Fruit fly (Drosophila melanogaster) whole organism, pupa: ENCODE measurements around the gene Sec3.

ENCODE experiments used
- CG10348 ChIP-seq: fragments of 200-800 bp; sonication (Bioruptor generic); IDR thresholded peaks from 2 replicates; pipeline ENCODE4 v1.3.6; 2022; ENCODE audit warnings: missing biosample characterization, missing genetic modification characterization
- CG12605 ChIP-seq: fragments of 200-800 bp; sonication (Bioruptor generic); IDR thresholded peaks from 2 replicates; pipeline ENCODE4 v1.3.6; 2022; ENCODE audit warnings: missing biosample characterization, missing genetic modification characterization
- CG13204 ChIP-seq: fragments of 200-800 bp; sonication (Bioruptor generic); optimal IDR thresholded peaks from 2 replicates; lab custom pipeline; 2018; ENCODE audit warnings: missing biosample characterization, mild to moderate bottlenecking, missing genetic modification characterization, moderate library complexity
- CG14655 ChIP-seq: fragments of 200-800 bp; sonication (Bioruptor generic); optimal IDR thresholded peaks from 3 replicates; lab custom pipeline; 2017; ENCODE audit warnings: mild to moderate bottlenecking, missing biosample characterization, missing genetic modification reagents, missing genetic modification characterization
- CG15710 ChIP-seq: fragments of 200-800 bp; sonication (Bioruptor generic); optimal IDR thresholded peaks from 2 replicates; lab custom pipeline; 2018; ENCODE audit warnings: missing biosample characterization, mild to moderate bottlenecking, missing genetic modification characterization, moderate library complexity
- CG17806 ChIP-seq: fragments of 200-800 bp; sonication (Bioruptor generic); optimal IDR thresholded peaks from 2 replicates; lab custom pipeline; 2018; ENCODE audit warnings: missing biosample characterization, mild to moderate bottlenecking, missing genetic modification characterization, moderate library complexity
- CG32121 ChIP-seq: fragments of 200-800 bp; sonication (Bioruptor generic); IDR thresholded peaks from 2 replicates; pipeline ENCODE4 v1.3.6; 2022; ENCODE audit warnings: missing biosample characterization, missing genetic modification characterization
- CG34367 ChIP-seq: fragments of 200-800 bp; sonication (Bioruptor generic); optimal IDR thresholded peaks from 2 replicates; lab custom pipeline; 2018; ENCODE audit warnings: missing biosample characterization, mild to moderate bottlenecking, missing genetic modification characterization
- CG4496 ChIP-seq: fragments of 200-800 bp; sonication (Bioruptor generic); IDR thresholded peaks from 3 replicates; pipeline ENCODE4 v1.3.6; 2022; ENCODE audit warnings: missing biosample characterization, missing genetic modification characterization
- CG8159 ChIP-seq: fragments of 200-800 bp; sonication (Bioruptor generic); optimal IDR thresholded peaks from 3 replicates; lab custom pipeline; 2018; ENCODE audit warnings: missing biosample characterization, mild to moderate bottlenecking, missing genetic modification characterization, moderate library complexity
- CG8301 ChIP-seq: fragments of 200-800 bp; sonication (Bioruptor generic); optimal IDR thresholded peaks from 2 replicates; lab custom pipeline; 2018; ENCODE audit warnings: missing biosample characterization, mild to moderate bottlenecking, missing genetic modification characterization
- CG9948 ChIP-seq: fragments of 200-800 bp; sonication (Bioruptor generic); optimal IDR thresholded peaks from 2 replicates; lab custom pipeline; 2018; ENCODE audit warnings: missing biosample characterization, mild to moderate bottlenecking, missing genetic modification characterization, moderate library complexity
- D1 ChIP-seq: fragments of 200-800 bp; sonication (Bioruptor generic); optimal IDR thresholded peaks from 2 replicates; lab custom pipeline; 2018; ENCODE audit warnings: missing biosample characterization, mild to moderate bottlenecking, missing genetic modification characterization, moderate library complexity
- EcR ChIP-seq: fragments of 200-800 bp; sonication (Bioruptor generic); optimal IDR thresholded peaks from 3 replicates; lab custom pipeline; 2019; ENCODE audit warnings: missing biosample characterization, missing genetic modification characterization, mild to moderate bottlenecking, moderate library complexity, missing genetic modification reagents
- Ets98B ChIP-seq: fragments of 200-800 bp; sonication (Bioruptor generic); IDR thresholded peaks from 2 replicates; pipeline ENCODE4 v1.3.6; 2022; ENCODE audit warnings: missing biosample characterization, missing genetic modification characterization
- Pif1A ChIP-seq: fragments of 200-800 bp; sonication (Bioruptor generic); optimal IDR thresholded peaks from 3 replicates; lab custom pipeline; 2016; ENCODE audit warnings: missing biosample characterization, missing genetic modification characterization
- Pif1B ChIP-seq: fragments of 200-800 bp; sonication (Bioruptor generic); optimal IDR thresholded peaks from 3 replicates; lab custom pipeline; 2016; ENCODE audit warnings: missing biosample characterization, missing genetic modification characterization
- Snoo ChIP-seq: fragments of 200-800 bp; sonication (Bioruptor generic); optimal IDR thresholded peaks from 3 replicates; lab custom pipeline; 2017; ENCODE audit warnings: missing biosample characterization, mild to moderate bottlenecking, missing genetic modification characterization, inconsistent platforms
- fd96Ca ChIP-seq: fragments of 200-800 bp; sonication (Bioruptor generic); IDR thresholded peaks from 3 replicates; pipeline ENCODE4 v1.3.6; 2022; ENCODE audit warnings: missing biosample characterization, missing genetic modification characterization
- gl ChIP-seq: fragments of 200-800 bp; sonication (Bioruptor generic); optimal IDR thresholded peaks from 2 replicates; lab custom pipeline; 2018; ENCODE audit warnings: missing biosample characterization, mild to moderate bottlenecking, missing genetic modification characterization
- rn ChIP-seq: fragments of 200-800 bp; sonication (Bioruptor generic); IDR thresholded peaks from 2 replicates; pipeline ENCODE4 v1.3.6; 2022; ENCODE audit warnings: missing biosample characterization, missing genetic modification characterization

Sec3 gene

DNA sequence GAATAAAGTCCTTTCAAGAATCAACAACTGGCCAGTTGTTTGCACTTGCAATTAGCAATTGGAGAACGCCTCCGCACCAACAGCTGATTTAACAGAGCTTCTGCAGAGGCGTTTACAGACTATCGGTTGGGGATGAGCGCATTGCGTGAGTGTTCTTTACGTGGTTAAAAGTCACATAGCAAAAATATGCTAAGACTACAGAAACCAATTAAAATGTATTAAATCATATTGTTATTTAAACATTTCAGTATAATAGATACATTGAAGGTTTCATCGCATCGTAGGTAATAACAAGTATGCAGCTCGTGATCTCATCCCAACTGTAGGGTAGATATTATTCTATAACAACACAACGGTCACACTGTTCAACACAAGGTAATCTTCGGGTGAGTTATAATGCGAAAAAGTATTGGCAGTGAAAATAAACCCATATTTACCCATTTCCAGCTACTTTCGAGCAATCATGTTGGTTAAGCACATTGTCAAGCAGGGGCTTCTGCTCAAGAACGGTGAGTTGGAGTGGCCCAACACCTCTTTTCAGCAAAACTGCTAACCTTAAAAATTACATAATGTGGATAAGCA, at the start of gene Sec3, which contains the start of gene COX7B:
Gene Sec3 (minus strand): TSS at position 86 of the 582 bp plus-strand sequence.
Gene COX7B (plus strand): TSS at position 346 of the 582 bp plus-strand sequence.
- TF ChIP-seq CG9948 (tag; lab: Kevin White, UChicago) = peak; percentile 32
- peak; percentile 19 for TF ChIP-seq CG8301 (tag; lab: Kevin White, UChicago)
- peak; percentile 17 for TF ChIP-seq CG14655 (GFP tag; lab: Kevin White, UChicago)
- TF ChIP-seq CG17806 (tag; lab: Kevin White, UChicago) = peak; percentile 45
- no peak for TF ChIP-seq CG13204 (GFP tag; lab: Kevin White, UChicago)
- 0 out of 2 replicates have a peak, but pooled peaks have one; percentile 9 for TF ChIP-seq CG12605 (GFP tag; lab: Robert Waterston, UW)
- peak; percentile 42 for TF ChIP-seq Pif1A
- TF ChIP-seq fd96Ca (GFP tag; lab: Robert Waterston, UW) = 0 out of 3 replicates have a peak, but pooled peaks have one; percentile 8
- TF ChIP-seq gl (tag; lab: Kevin White, UChicago) = no peak
- TF ChIP-seq CG34367 = peak; percentile 40
- TF ChIP-seq CG8159 (tag; lab: Kevin White, UChicago) = peak; percentile 64
- no peak for TF ChIP-seq Ets98B (GFP tag; lab: Robert Waterston, UW)
- 0 out of 3 replicates have a peak, but pooled peaks have one; percentile 45 for TF ChIP-seq CG4496
- peak; percentile 21 for TF ChIP-seq Pif1B
- peak; percentile 58 for TF ChIP-seq CG15710 (tag; lab: Kevin White, UChicago)
- peak; percentile 43; the same call in 1 of the 2 replicates for TF ChIP-seq CG32121 (GFP tag; lab: Robert Waterston, UW)
- no peak for TF ChIP-seq D1
- TF ChIP-seq Snoo (tag; lab: Kevin White, UChicago) = peak; percentile 43
- no peak for TF ChIP-seq rn
- no peak for TF ChIP-seq CG10348
- peak; percentile 8 for TF ChIP-seq EcR

DNA sequence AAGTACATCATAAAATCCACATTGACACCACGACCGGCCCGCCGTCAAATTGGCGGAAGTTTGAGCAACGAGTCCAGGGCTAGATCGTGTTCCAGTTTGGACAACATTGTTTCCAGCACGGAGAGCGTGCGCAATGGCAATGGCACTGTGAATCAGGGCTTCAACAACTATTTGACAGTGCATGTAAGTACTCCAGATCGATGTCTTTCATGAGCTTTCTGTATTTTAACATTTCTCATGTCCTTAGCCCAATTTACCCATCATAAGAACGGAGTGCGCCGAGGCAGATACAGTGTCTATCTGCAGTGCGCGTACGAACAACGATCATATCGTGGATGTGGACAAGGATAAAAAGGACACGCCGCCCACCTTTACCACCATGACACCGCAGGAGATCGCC, 48.9 kb upstream of the Sec3 start:
- TF ChIP-seq CG13204 (GFP tag; lab: Kevin White, UChicago) = no peak
- no peak for TF ChIP-seq CG14655 (GFP tag; lab: Kevin White, UChicago)
- TF ChIP-seq CG8301 (tag; lab: Kevin White, UChicago) = no peak
- TF ChIP-seq CG15710 (tag; lab: Kevin White, UChicago) = no peak
- TF ChIP-seq CG8159 (tag; lab: Kevin White, UChicago) = no peak

DNA sequence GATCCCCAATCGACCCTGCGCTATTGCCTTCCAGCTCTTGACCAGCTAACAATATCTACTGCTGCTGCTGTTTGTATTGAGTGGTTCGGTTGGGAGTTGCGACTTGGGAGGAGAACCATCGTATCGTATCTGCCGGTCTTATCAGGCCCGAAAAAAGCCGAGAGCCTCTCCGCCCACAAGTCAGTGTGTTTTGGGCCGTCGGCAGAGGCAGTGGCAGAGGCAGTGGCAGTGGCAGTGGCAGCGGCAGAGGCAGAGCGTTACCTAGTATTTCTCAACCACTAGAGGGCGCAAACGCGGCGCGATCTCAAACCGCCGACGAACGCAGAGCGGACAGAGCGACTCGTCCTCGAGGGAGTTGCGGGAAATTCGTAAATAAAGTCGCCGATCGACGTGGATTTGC, 45.1 kb upstream of the Sec3 start, which contains the start of gene SecCl:
Gene SecCl (plus strand): TSS at position 18 of the 400 bp plus-strand sequence.
- TF ChIP-seq Snoo (tag; lab: Kevin White, UChicago) (no peak), CG14655 (GFP tag; lab: Kevin White, UChicago) (no peak), CG13204 (GFP tag; lab: Kevin White, UChicago) (no peak), CG4496 (no peak), gl (tag; lab: Kevin White, UChicago) (no peak), rn (no peak), CG9948 (tag; lab: Kevin White, UChicago) (no peak), EcR (no peak), CG17806 (tag; lab: Kevin White, UChicago) (no peak), CG32121 (GFP tag; lab: Robert Waterston, UW) (no peak)

DNA sequence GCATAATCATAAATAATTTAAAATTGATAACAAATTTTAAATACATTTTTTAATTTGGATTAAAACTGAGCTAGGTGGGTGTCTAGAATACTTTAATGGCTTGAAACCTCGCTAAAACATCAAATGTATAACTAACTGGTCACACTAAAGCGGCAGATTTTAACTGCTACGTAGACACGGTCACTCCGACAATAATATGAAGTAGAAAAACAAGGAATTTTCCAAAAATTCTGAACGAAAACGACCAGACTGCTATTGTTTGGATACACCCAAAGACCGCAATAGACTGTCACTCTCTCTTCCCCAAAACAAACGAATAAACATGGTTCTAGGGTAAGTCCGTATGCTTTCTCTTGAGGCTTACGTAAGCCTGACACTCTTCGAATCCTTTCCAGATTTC, 40.8 kb upstream of the Sec3 start, which contains the start of gene QIL1:
Gene QIL1 (plus strand): TSS at position 142 of the 400 bp plus-strand sequence.
- TF ChIP-seq D1 = peak; percentile 93
- TF ChIP-seq EcR = no peak
- TF ChIP-seq Snoo (tag; lab: Kevin White, UChicago) = no peak

DNA sequence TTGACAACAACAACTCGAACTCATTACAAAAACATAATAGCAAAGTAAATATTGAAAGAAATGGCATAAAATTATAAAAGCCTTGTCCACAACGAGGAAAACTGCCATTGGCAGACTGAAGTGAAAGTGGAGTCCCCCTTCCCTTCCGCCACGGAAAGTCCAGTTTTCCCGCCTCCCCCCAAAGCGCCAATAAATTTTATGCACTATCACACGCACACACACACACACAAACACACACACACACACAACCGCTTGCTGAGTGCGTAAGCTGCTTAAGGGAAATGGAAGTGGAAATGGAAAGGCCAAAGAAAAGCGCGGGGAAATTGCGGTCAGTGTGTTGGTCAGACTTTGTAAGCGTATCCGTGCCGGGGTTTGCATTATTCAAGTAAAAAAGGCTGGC, 37.5 kb upstream of the Sec3 start:
- TF ChIP-seq EcR (no peak), fd96Ca (GFP tag; lab: Robert Waterston, UW) (no peak)
- TF ChIP-seq, all 21 proteins: peak for 0

DNA sequence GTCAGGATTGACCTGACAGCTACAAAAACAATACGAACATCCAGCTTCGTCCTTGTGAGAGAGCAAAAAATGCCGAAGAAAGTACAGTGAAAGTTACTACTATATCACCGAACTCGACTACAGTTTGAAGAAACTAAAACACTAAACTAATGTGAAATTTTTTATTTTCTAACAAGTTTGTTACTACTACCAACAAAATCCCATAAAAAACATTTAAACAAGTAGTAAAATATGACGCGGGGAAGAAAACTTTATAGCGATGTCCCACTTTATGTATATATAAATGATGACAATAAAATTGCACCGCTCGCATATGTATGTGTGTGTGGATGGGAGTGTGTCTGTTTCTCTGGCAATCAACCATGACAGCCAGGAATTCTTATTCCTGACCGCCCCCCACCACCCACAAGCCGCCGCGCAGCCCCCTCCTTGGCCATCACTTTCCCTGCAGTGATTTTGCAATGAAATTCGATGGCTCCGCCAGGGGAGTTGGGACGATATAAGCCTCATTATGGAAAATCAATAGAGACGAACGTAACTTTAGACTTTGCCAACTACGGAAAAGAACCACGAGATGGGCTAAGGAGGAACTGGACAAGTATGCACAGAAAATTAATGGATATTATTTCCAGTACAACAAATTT, 36.5 kb upstream of the Sec3 start:
- TF ChIP-seq CG12605 (GFP tag; lab: Robert Waterston, UW) = no peak
- no peak for TF ChIP-seq gl (tag; lab: Kevin White, UChicago)
- TF ChIP-seq Snoo (tag; lab: Kevin White, UChicago) = no peak
- TF ChIP-seq Pif1A = no peak
- no peak for TF ChIP-seq CG4496
- no peak for TF ChIP-seq CG10348
- TF ChIP-seq CG13204 (GFP tag; lab: Kevin White, UChicago) = no peak
- no peak for TF ChIP-seq Pif1B
- TF ChIP-seq EcR = no peak
- TF ChIP-seq CG17806 (tag; lab: Kevin White, UChicago) = no peak
- no peak for TF ChIP-seq CG8301 (tag; lab: Kevin White, UChicago)
- TF ChIP-seq CG8159 (tag; lab: Kevin White, UChicago) = no peak
- TF ChIP-seq CG14655 (GFP tag; lab: Kevin White, UChicago) = no peak
